Fruit fly (Drosophila melanogaster): Measurements from ENCODE around the gene Gug.

DNA sequence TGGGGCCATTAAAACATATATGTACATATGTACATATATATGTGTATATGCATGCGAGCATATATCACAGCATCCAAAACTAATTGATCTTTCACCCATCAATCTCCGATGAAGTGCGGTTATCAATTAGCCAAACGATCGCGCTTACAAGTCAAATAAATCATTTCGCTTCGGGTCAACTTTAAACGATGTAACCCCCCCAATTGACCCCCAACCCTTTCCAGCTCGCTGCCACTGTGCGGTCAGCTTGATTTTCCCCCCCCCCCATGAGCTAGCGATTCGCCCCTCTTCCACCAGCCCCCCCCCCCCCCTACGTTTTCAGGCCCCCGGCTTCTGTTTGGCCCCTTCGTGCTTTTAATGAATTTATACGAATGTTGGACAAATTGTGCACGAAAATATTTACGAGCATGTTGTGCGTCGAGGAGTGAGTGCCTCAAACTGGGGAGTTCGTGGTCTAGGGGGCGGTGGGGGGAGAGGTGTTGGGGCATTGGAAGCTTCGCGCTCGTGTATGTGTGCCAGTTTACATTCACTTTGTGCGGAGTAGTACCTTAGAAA is 30.0 kb upstream of the Gug start:
- TF ChIP-seq fd59A (GFP tag; optimal IDR thresholded peaks at IDR 0.05) = no peak
- TF ChIP-seq OdsH (GFP tag; optimal IDR thresholded peaks at IDR 0.05) = no peak
- no peak for TF ChIP-seq CG6854 (GFP tag; optimal IDR thresholded peaks at IDR 0.05)
- no peak for TF ChIP-seq CG11762 (GFP tag; optimal IDR thresholded peaks at IDR 0.05; ENCODE audit: insufficient read depth)
- TF ChIP-seq Ets21C (GFP tag; optimal IDR thresholded peaks at IDR 0.05) = no peak
- no peak for TF ChIP-seq CG6808 (GFP tag; optimal IDR thresholded peaks at IDR 0.05)
